Worm (Caenorhabditis elegans) whole organism, L3 larva: ENCODE results near the gene F39E9.14.
"Not testable (repeated sequence)": the region's sequence is repeated elsewhere in the genome, so short reads cannot be mapped to it uniquely, and the experiment has no call there.

Experiments
- R02D3.7 ChIP-seq: fragments of 150-350 bp; optimal IDR thresholded peaks from 2 replicates; lab custom pipeline; 2014; ENCODE audit warnings: missing biosample characterization, missing genetic modification characterization
- ZK546.5 ChIP-seq: sonication (generic microtip); optimal IDR thresholded peaks from 2 replicates; lab custom pipeline; 2017; ENCODE audit warnings: missing biosample characterization, missing genetic modification characterization
- aly-2 ChIP-seq: fragments of 150-350 bp; optimal IDR thresholded peaks from 2 replicates; lab custom pipeline; 2014; ENCODE audit warnings: missing biosample characterization, missing genetic modification characterization
- ceh-28 ChIP-seq: fragments of 150-350 bp; optimal IDR thresholded peaks from 2 replicates; lab custom pipeline; 2014; ENCODE audit warnings: missing biosample characterization, missing genetic modification reagents, missing genetic modification characterization
- ceh-82 ChIP-seq: fragments of 150-350 bp; optimal IDR thresholded peaks from 2 replicates; lab custom pipeline; 2014; ENCODE audit warnings: missing biosample characterization, missing genetic modification characterization
- daf-12 ChIP-seq: fragments of 150-350 bp; optimal IDR thresholded peaks from 2 replicates; lab custom pipeline; 2014; ENCODE audit warnings: missing biosample characterization, missing genetic modification reagents, missing genetic modification characterization
- egl-5 ChIP-seq: fragments of 150-350 bp; optimal IDR thresholded peaks from 2 replicates; lab custom pipeline; 2017; ENCODE audit warnings: missing biosample characterization, missing genetic modification reagents, missing genetic modification characterization, inconsistent platforms
- elt-1 ChIP-seq: fragments of 150-350 bp; optimal IDR thresholded peaks from 2 replicates; lab custom pipeline; 2014; ENCODE audit warnings: missing biosample characterization, missing genetic modification characterization
- elt-2 ChIP-seq: sonication (generic microtip); optimal IDR thresholded peaks from 2 replicates; lab custom pipeline; 2016; ENCODE audit warnings: missing genetic modification reagents, mild to moderate bottlenecking, missing genetic modification characterization, missing compliant biosample characterization
- elt-3 ChIP-seq, 3 experiments: fragments of 150-350 bp in 1 of 3; sonication (generic microtip) in 2 of 3; optimal IDR thresholded peaks; 2 replicates in 2 of 3; 4 replicates in 1 of 3; lab custom pipeline; 2014 to 2017; ENCODE audit warnings: missing biosample characterization in 3 of 3, missing genetic modification characterization in 3 of 3
- fkh-10 ChIP-seq: sonication (generic microtip); optimal IDR thresholded peaks from 2 replicates; lab custom pipeline; 2017; ENCODE audit warnings: missing biosample characterization, missing genetic modification reagents, missing genetic modification characterization
- fos-1 ChIP-seq: fragments of 150-350 bp; optimal IDR thresholded peaks from 2 replicates; lab custom pipeline; 2014; ENCODE audit warnings: missing biosample characterization, missing genetic modification characterization
- lin-39 ChIP-seq: fragments of 150-350 bp; optimal IDR thresholded peaks from 2 replicates; lab custom pipeline; 2018; ENCODE audit warnings: missing biosample characterization, missing genetic modification reagents, missing genetic modification characterization
- mdl-1 ChIP-seq: fragments of 150-350 bp; optimal IDR thresholded peaks from 2 replicates; lab custom pipeline; 2014; ENCODE audit warnings: missing biosample characterization, missing genetic modification characterization
- mml-1 ChIP-seq: fragments of 150-350 bp; sonication (generic microtip); optimal IDR thresholded peaks from 3 replicates; lab custom pipeline; 2014; ENCODE audit warnings: missing biosample characterization, missing genetic modification characterization
- nhr-11 ChIP-seq: fragments of 150-350 bp; optimal IDR thresholded peaks from 2 replicates; lab custom pipeline; 2014; ENCODE audit warnings: missing biosample characterization, missing genetic modification characterization
- nhr-12 ChIP-seq: fragments of 150-350 bp; optimal IDR thresholded peaks from 2 replicates; lab custom pipeline; 2014; ENCODE audit warnings: missing biosample characterization, missing genetic modification characterization
- nhr-23 ChIP-seq: fragments of 150-350 bp; optimal IDR thresholded peaks from 2 replicates; lab custom pipeline; 2014; ENCODE audit warnings: missing biosample characterization, missing genetic modification reagents, missing genetic modification characterization
- nhr-25 ChIP-seq: sonication (generic microtip); optimal IDR thresholded peaks from 2 replicates; lab custom pipeline; 2017; ENCODE audit warnings: missing biosample characterization, missing genetic modification characterization
- nhr-28 ChIP-seq: fragments of 150-350 bp; optimal IDR thresholded peaks from 2 replicates; lab custom pipeline; 2014; ENCODE audit warnings: missing biosample characterization, missing genetic modification characterization
- nhr-67 ChIP-seq: fragments of 150-350 bp; optimal IDR thresholded peaks from 2 replicates; lab custom pipeline; 2014; ENCODE audit warnings: missing biosample characterization, missing genetic modification characterization
- nhr-76 ChIP-seq: fragments of 150-350 bp; sonication (generic microtip); optimal IDR thresholded peaks from 5 replicates; lab custom pipeline; 2014; ENCODE audit warnings: missing biosample characterization, missing genetic modification characterization
- nhr-77 ChIP-seq: fragments of 150-350 bp; optimal IDR thresholded peaks from 2 replicates; lab custom pipeline; 2014; ENCODE audit warnings: missing biosample characterization, missing genetic modification characterization
- pqm-1 ChIP-seq: fragments of 150-350 bp; optimal IDR thresholded peaks from 2 replicates; lab custom pipeline; 2017; ENCODE audit warnings: missing biosample characterization, missing genetic modification characterization, inconsistent platforms
- sea-2 ChIP-seq: fragments of 150-350 bp; sonication (generic microtip); optimal IDR thresholded peaks from 4 replicates; lab custom pipeline; 2014; ENCODE audit warnings: missing biosample characterization, missing genetic modification reagents, missing genetic modification characterization
- skn-1 ChIP-seq: fragments of 150-350 bp; optimal IDR thresholded peaks from 2 replicates; lab custom pipeline; 2014; ENCODE audit warnings: missing biosample characterization, missing genetic modification characterization
- tbx-2 ChIP-seq: sonication (generic microtip); optimal IDR thresholded peaks from 2 replicates; lab custom pipeline; 2016; ENCODE audit warnings: mild to moderate bottlenecking, missing genetic modification characterization, missing compliant biosample characterization
- unc-39 ChIP-seq: sonication (generic microtip); optimal IDR thresholded peaks from 4 replicates; lab custom pipeline; 2017; ENCODE audit warnings: missing biosample characterization, missing genetic modification characterization
- unc-62 ChIP-seq: fragments of 150-350 bp; sonication (generic microtip); optimal IDR thresholded peaks from 4 replicates; lab custom pipeline; 2014; ENCODE audit warnings: missing biosample characterization, missing genetic modification reagents, missing genetic modification characterization
- zag-1 ChIP-seq: fragments of 150-350 bp; optimal IDR thresholded peaks from 2 replicates; lab custom pipeline; 2014; ENCODE audit warnings: missing biosample characterization, missing genetic modification characterization
- ztf-11 ChIP-seq: fragments of 150-350 bp; optimal IDR thresholded peaks from 2 replicates; lab custom pipeline; 2014; ENCODE audit warnings: missing biosample characterization, missing genetic modification characterization

F39E9.14 gene

ce11 chrII:3290544-3290943 is at the start of gene F39E9.14:
Gene F39E9.14, minus strand, starts transcription at chrII:3290644.
- not testable (repeated sequence) for TF ChIP-seq egl-5 (tag; lab: Kevin White, UChicago); sea-2; nhr-76 (tag; lab: Kevin White, UChicago)

ce11 chrII:3338556-3338955 is 48.1 kb upstream of the F39E9.14 start, which contains the start of gene F14D2.7:
Gene F14D2.7, minus strand, starts transcription at chrII:3338656.
- no peak for TF ChIP-seq zag-1
- TF ChIP-seq tbx-2 (tag; lab: Kevin White, UChicago): no peak
- TF ChIP-seq nhr-28 (tag; lab: Kevin White, UChicago): no peak
- TF ChIP-seq skn-1: no peak
- TF ChIP-seq lin-39 (tag; lab: Kevin White, UChicago): no peak

ce11 chrII:3337039-3337438 is 46.6 kb upstream of the F39E9.14 start, which contains the start of gene F14D2.19:
Gene F14D2.19, minus strand, starts transcription at chrII:3337139.
- TF ChIP-seq zag-1 (no peak), tbx-2 (tag; lab: Kevin White, UChicago) (no peak), pqm-1 (tag; lab: Kevin White, UChicago) (no peak), aly-2 (tag; lab: Kevin White, UChicago) (no peak), fos-1 (tag; lab: Kevin White, UChicago) (no peak), ZK546.5 (tag; lab: Kevin White, UChicago) (no peak), ceh-82 (no peak), elt-2 (tag; lab: Kevin White, UChicago) (no peak)

DNA sequence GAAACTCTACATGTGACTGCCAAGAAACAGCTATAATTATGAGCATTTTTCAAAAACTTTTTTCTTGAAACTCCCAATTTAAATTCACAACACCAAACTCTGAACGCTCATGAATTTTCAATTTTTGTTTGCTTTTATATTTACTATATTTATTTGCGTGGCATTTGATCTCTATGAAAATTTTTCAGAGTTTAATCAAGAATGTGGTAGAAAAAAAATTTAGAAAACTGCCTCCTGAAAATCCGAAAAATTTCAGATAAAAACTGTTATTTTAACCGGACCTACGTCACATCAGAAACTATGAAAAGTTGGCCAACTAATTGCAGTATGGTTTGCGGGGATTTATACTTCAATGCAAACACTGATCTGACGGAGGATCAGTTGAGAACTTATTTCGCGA is 41.6 kb upstream of the F39E9.14 start, which contains the start of gene irld-27:
TSS of gene irld-27 (plus strand) at position 301 of the 400 bp plus-strand sequence.
- TF ChIP-seq aly-2 (tag; lab: Kevin White, UChicago) (no peak), R02D3.7 (tag; lab: Kevin White, UChicago) (no peak), elt-1 (tag; lab: Kevin White, UChicago) (no peak), nhr-28 (tag; lab: Kevin White, UChicago) (no peak), nhr-67 (tag; lab: Kevin White, UChicago) (no peak), ztf-11 (tag; lab: Kevin White, UChicago) (no peak), fkh-10 (no peak), unc-39 (tag; lab: Kevin White, UChicago) (no peak), pqm-1 (tag; lab: Kevin White, UChicago) (no peak), ceh-28 (tag; lab: Kevin White, UChicago) (no peak), elt-3 (tag; optimal IDR thresholded peaks at IDR 0.05; lab: Kevin White, UChicago) (no peak), zag-1 (no peak), unc-62 (GFP tag; lab: Kevin White, UChicago) (no peak), ceh-82 (no peak), nhr-77 (no peak), mml-1 (tag; lab: Kevin White, UChicago) (no peak)

DNA sequence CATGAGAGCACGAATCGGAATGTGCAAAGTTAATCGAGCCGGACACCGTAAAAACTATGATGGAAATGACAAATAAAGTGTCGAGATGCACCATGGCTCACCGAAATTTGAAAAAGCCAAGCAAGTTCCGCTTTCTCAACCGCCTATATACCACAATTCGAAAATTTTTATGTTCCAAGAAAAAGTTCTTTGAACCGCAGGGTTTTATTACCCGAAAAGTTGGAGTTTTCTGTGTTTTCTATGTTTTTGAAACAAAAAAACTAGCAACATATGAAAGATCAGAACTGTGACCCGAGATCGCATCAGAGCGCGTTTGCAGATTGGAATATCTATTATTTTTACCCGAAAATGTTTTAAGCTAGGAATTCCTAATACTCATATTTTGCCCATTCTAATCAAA is 36.7 kb upstream of the F39E9.14 start, which contains the start of gene Y46D2A.3:
TSS of gene Y46D2A.3 (minus strand) at position 101 of the 400 bp plus-strand sequence.
- TF ChIP-seq ceh-82: no peak
- no peak for TF ChIP-seq nhr-12 (tag; lab: Kevin White, UChicago)
- TF ChIP-seq nhr-11: no peak

DNA sequence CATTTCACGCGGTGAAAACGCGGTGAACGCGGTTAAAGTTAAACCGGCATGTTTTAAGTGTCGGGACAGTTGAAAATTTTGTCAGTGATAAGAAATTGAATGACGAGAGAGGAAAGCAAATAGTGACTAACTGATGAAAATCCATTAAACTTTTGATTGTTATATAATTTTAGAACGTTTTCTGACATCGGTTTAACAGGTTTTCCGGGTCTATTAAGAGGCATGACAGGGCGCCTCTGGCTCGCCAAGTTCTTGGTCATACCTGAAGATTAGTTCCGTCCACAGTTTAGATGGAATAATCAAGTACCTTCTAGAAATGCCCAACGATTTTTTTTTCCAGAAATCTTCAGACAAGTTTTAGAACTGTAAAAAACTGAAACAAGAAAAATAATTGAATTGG is 32.7 kb upstream of the F39E9.14 start, which contains the start of gene Y46D2A.2:
TSS of gene Y46D2A.2 (minus strand) at position 101 of the 400 bp plus-strand sequence.
- TF ChIP-seq elt-2 (tag; lab: Kevin White, UChicago) (peak; percentile 28), nhr-23 (tag; lab: Kevin White, UChicago) (no peak), pqm-1 (tag; lab: Kevin White, UChicago) (no peak), daf-12 (tag; lab: Kevin White, UChicago) (no peak), fkh-10 (no peak), nhr-25 (tag; lab: Kevin White, UChicago) (no peak), aly-2 (tag; lab: Kevin White, UChicago) (no peak)
- TF ChIP-seq, all 47 proteins: peak for 1

DNA sequence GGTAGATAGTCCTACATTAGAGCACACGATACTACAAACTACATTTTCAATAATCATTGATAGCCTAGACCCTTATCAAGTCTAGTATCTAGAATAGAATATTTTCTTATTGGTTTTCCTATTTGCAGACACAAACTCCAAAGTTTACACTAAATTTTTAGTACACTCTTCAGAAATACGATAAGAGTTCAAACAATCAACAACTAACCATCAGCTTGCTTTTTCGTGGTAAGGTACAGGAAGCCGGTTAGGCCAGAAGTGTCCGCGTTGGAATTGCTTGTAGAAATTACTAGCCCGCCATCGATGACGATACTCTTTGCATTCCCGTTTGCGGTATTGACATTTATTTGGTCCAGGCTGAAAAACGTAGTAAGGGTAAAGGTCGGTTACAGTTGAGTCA is 31.8 kb upstream of the F39E9.14 start, which contains the start of gene Y46D2A.1:
TSS of gene Y46D2A.1 (plus strand) at position 301 of the 400 bp plus-strand sequence.
- peak; percentile 63 for TF ChIP-seq elt-2 (tag; lab: Kevin White, UChicago)
- TF ChIP-seq mdl-1 (tag; lab: Kevin White, UChicago): no peak
- TF ChIP-seq nhr-28 (tag; lab: Kevin White, UChicago): no peak
